Worm (Caenorhabditis elegans): ENCODE results near the gene sri-72.

sri-72 gene

ce11 chrV:532046-532445, 36.0 kb downstream of the sri-72 start, which contains the start of gene nhr-58 (continued):
- TF ChIP-seq zag-1 (tag; optimal IDR thresholded peaks at IDR 0.05) (no peak), nhr-25 (tag; optimal IDR thresholded peaks at IDR 0.05) (peak; percentile 56), lin-15B (tag; optimal IDR thresholded peaks at IDR 0.05) (no peak), pqm-1 (tag; optimal IDR thresholded peaks at IDR 0.05) (peak; percentile 97), mml-1 (tag; optimal IDR thresholded peaks at IDR 0.05) (no peak), skn-1 (tag; optimal IDR thresholded peaks at IDR 0.05) (no peak), elt-3 (tag; optimal IDR thresholded peaks at IDR 0.05) (peak in 1 of 3 experiments; percentile 15), nhr-11 (tag; optimal IDR thresholded peaks at IDR 0.05) (no peak), ceh-28 (tag; optimal IDR thresholded peaks at IDR 0.05) (no peak), fos-1 (tag; optimal IDR thresholded peaks at IDR 0.05) (no peak), ama-1 (optimal IDR thresholded peaks at IDR 0.05) (no peak), fkh-2 (tag; optimal IDR thresholded peaks at IDR 0.05) (no peak), unc-62 (GFP tag; optimal IDR thresholded peaks at IDR 0.05) (no peak), eor-1 (tag; optimal IDR thresholded peaks at IDR 0.05) (no peak), egl-5 (tag; optimal IDR thresholded peaks at IDR 0.05) (no peak), nhr-12 (tag; optimal IDR thresholded peaks at IDR 0.05) (no peak), nhr-77 (tag; optimal IDR thresholded peaks at IDR 0.05) (no peak)

ce11 chrV:527602-528001, 40.4 kb downstream of the sri-72 start, which contains the start of gene srw-108:
TSS of gene srw-108 (plus strand) at chrV:527902.
- TF ChIP-seq nhr-76 (tag; optimal IDR thresholded peaks at IDR 0.05) (no peak), ceh-9 (tag; optimal IDR thresholded peaks at IDR 0.05) (no peak), nhr-11 (tag; optimal IDR thresholded peaks at IDR 0.05) (no peak), egl-27 (tag; optimal IDR thresholded peaks at IDR 0.05) (no peak), ceh-28 (tag; optimal IDR thresholded peaks at IDR 0.05) (no peak), ZK546.5 (tag; optimal IDR thresholded peaks at IDR 0.05) (no peak)

- no peak for TF ChIP-seq unc-39 (tag; optimal IDR thresholded peaks at IDR 0.05)
- no peak for TF ChIP-seq fkh-10 (GFP tag; optimal IDR thresholded peaks at IDR 0.05)
- TF ChIP-seq ztf-4 (tag; optimal IDR thresholded peaks at IDR 0.05) = no peak
- TF ChIP-seq aly-2 (tag; optimal IDR thresholded peaks at IDR 0.05) = no peak
- no peak for TF ChIP-seq nhr-25 (tag; optimal IDR thresholded peaks at IDR 0.05)
- no peak for TF ChIP-seq egl-5 (tag; optimal IDR thresholded peaks at IDR 0.05)
- TF ChIP-seq elt-3 (tag; optimal IDR thresholded peaks at IDR 0.05) = no peak
- TF ChIP-seq nhr-12 (tag; optimal IDR thresholded peaks at IDR 0.05) = no peak
- no peak for TF ChIP-seq nhr-28 (tag; optimal IDR thresholded peaks at IDR 0.05)
- TF ChIP-seq eor-1 (tag; optimal IDR thresholded peaks at IDR 0.05) = no peak
- TF ChIP-seq nhr-23 (tag; optimal IDR thresholded peaks at IDR 0.05) = no peak
- no peak for TF ChIP-seq elt-1 (tag; optimal IDR thresholded peaks at IDR 0.05)
- no peak for TF ChIP-seq lin-39 (tag; optimal IDR thresholded peaks at IDR 0.05)
- TF ChIP-seq pqm-1 (tag; optimal IDR thresholded peaks at IDR 0.05) = no peak
- TF ChIP-seq lin-15B (tag; optimal IDR thresholded peaks at IDR 0.05) = no peak
- TF ChIP-seq egl-27 (tag; optimal IDR thresholded peaks at IDR 0.05) = no peak
Observed at ce11 chrV:525040-525439, 43.0 kb downstream of the sri-72 start, which contains the start of gene R11G11.16. TSS of gene R11G11.16 (minus strand) at chrV:525140.

ce11 chrV:524058-524457, 43.9 kb downstream of the sri-72 start, which contains the start of gene lipl-3:
TSS of gene lipl-3 (minus strand) at chrV:524218.
- TF ChIP-seq pqm-1 (tag; optimal IDR thresholded peaks at IDR 0.05) (peak; percentile 53), ztf-11 (tag; optimal IDR thresholded peaks at IDR 0.05) (no peak), elt-2 (tag; optimal IDR thresholded peaks at IDR 0.05) (peak; percentile 43)

- TF ChIP-seq ceh-28 (tag; optimal IDR thresholded peaks at IDR 0.05) (no peak), skn-1 (tag; optimal IDR thresholded peaks at IDR 0.05) (no peak)
Observed at ce11 chrV:521517-521916, 46.5 kb downstream of the sri-72 start, which contains the start of gene srw-107. TSS of gene srw-107 (minus strand) at chrV:521617.

- no peak for TF ChIP-seq lsy-12 (tag; optimal IDR thresholded peaks at IDR 0.05)
- TF ChIP-seq fkh-10 (GFP tag; optimal IDR thresholded peaks at IDR 0.05) = no peak
- TF ChIP-seq elt-2 (tag; optimal IDR thresholded peaks at IDR 0.05) = peak; percentile 13
- TF ChIP-seq nhr-23 (tag; optimal IDR thresholded peaks at IDR 0.05) = no peak
- TF ChIP-seq aly-2 (tag; optimal IDR thresholded peaks at IDR 0.05) = no peak
Observed at ce11 chrV:519445-519844, 48.6 kb downstream of the sri-72 start, which contains the start of gene nhr-210. TSS of gene nhr-210 (minus strand) at chrV:519545.
